Worm (Caenorhabditis elegans): ENCODE data around the gene timp-1.

DNA sequence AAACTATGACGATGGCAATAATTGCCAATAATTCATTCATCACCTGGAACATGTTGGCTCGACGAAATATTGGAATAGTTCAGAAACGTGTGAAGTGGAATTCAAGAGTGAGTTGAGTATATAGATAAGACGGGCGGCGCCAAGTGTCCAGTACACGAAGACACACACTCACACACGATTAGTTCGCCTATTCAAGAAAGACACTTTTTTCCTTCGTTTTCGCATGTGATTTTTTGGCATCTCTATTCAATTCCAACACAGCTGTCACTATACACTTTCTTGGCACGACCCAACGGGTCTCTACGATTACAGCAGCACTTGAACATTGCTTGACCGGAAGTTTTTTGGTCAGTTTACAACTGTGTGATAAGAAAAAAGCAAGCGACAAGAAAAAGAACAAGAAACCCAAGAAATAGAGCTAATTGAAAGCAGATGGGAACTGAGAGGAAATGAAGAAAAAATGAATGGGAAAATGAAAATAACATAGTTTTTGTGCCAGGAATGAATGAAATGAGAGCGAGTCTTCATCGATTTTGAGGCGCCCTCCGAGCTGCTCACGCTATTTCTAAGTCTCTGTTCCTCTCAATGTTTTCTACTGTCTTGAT is 10.7 kb downstream of the timp-1 start, which contains the start of gene K07C11.8:
- TF ChIP-seq him-1 (tag; optimal IDR thresholded peaks at IDR 0.05): no peak
- no peak for TF ChIP-seq dao-5 (tag; optimal IDR thresholded peaks at IDR 0.05)
- TF ChIP-seq W03F9.2 (tag; optimal IDR thresholded peaks at IDR 0.05): no peak
